Fruit fly (Drosophila melanogaster): ENCODE measurements around the gene SF1.

Gene SF1

dm6 chr3R:17550827-17551468 is 10.7 kb downstream of the SF1 start (continued):
- peak; percentile 64 for TF ChIP-seq Blimp-1 (GFP tag; optimal IDR thresholded peaks at IDR 0.05)
- TF ChIP-seq Hsf (GFP tag; optimal IDR thresholded peaks at IDR 0.05) = peak; percentile 44
- TF ChIP-seq CG12744 (GFP tag; optimal IDR thresholded peaks at IDR 0.05) = peak; percentile 15
- no peak for TF ChIP-seq HLH4C (GFP tag; IDR thresholded peaks at IDR 0.05; ENCODE audit: partially characterized antibody)
- TF ChIP-seq HHEX (GFP tag; optimal IDR thresholded peaks at IDR 0.05) = no peak
- no peak for TF ChIP-seq Doc2 (GFP tag; IDR thresholded peaks at IDR 0.05)
- no peak for TF ChIP-seq btn (GFP tag; optimal IDR thresholded peaks at IDR 0.05)
- TF ChIP-seq TFAM (GFP tag; optimal IDR thresholded peaks at IDR 0.05) = no peak
- no peak for TF ChIP-seq ash1 (GFP tag; optimal IDR thresholded peaks at IDR 0.05)
- no peak for TF ChIP-seq CG15073 (GFP tag; optimal IDR thresholded peaks at IDR 0.05)
- TF ChIP-seq cg (GFP tag; optimal IDR thresholded peaks at IDR 0.05) = no peak
- TF ChIP-seq CG10565 (GFP tag; optimal IDR thresholded peaks at IDR 0.05) = peak; percentile 33
- no peak for TF ChIP-seq nerfin-2 (GFP tag; IDR thresholded peaks at IDR 0.05; ENCODE audit: partially characterized antibody)
- TF ChIP-seq CG9215 (GFP tag; IDR thresholded peaks at IDR 0.05) = no peak
- TF ChIP-seq croc (GFP tag; conservative IDR thresholded peaks at IDR 0.05) = no peak; the same call in 2 of the 3 replicates
- peak; percentile 45 for TF ChIP-seq nerfin-1 (tag; optimal IDR thresholded peaks at IDR 0.05)
- no peak for TF ChIP-seq Ada2b (GFP tag; IDR thresholded peaks at IDR 0.05)
- peak; percentile 41; the same call in 1 of the 2 replicates for TF ChIP-seq CG6689 (GFP tag; IDR thresholded peaks at IDR 0.05)
- TF ChIP-seq dmrt99B (tag; optimal IDR thresholded peaks at IDR 0.05) = peak; percentile 67
- TF ChIP-seq slp2 (GFP tag; optimal IDR thresholded peaks at IDR 0.05) = peak; percentile 35
- TF ChIP-seq CG11560 (tag; IDR thresholded peaks at IDR 0.05) = no peak
- no peak for TF ChIP-seq C15 (GFP tag; IDR thresholded peaks at IDR 0.05)
- peak; percentile 61 for TF ChIP-seq CG17361 (GFP tag; IDR thresholded peaks at IDR 0.05)
- TF ChIP-seq CG9437 (GFP tag; optimal IDR thresholded peaks at IDR 0.05) = no peak
- TF ChIP-seq CG34376 (GFP tag; optimal IDR thresholded peaks at IDR 0.05) = no peak
- TF ChIP-seq corto (GFP tag; optimal IDR thresholded peaks at IDR 0.05) = no peak
- no peak for TF ChIP-seq repo (GFP tag; optimal IDR thresholded peaks at IDR 0.05)
- TF ChIP-seq jumu (GFP tag; optimal IDR thresholded peaks at IDR 0.05) = peak; percentile 7
- no peak for TF ChIP-seq CG12942 (GFP tag; optimal IDR thresholded peaks at IDR 0.05)
- TF ChIP-seq pfk (GFP tag; optimal IDR thresholded peaks at IDR 0.05) = no peak
- peak; percentile 40 for TF ChIP-seq CG6813 (GFP tag; optimal IDR thresholded peaks at IDR 0.05)
- peak; percentile 21 for TF ChIP-seq ind (GFP tag; optimal IDR thresholded peaks at IDR 0.05)
- no peak for TF ChIP-seq pan (optimal IDR thresholded peaks at IDR 0.05)
- peak in 1 of 2 experiments; percentile 17 for TF ChIP-seq pan (GFP tag; optimal IDR thresholded peaks at IDR 0.05 in 1 of 2, IDR thresholded peaks at IDR 0.05 in 1 of 2)
- no peak for TF ChIP-seq chinmo (GFP tag; IDR thresholded peaks at IDR 0.05; ENCODE audit: partially characterized antibody)
- peak; percentile 53 for TF ChIP-seq CG18599 (GFP tag; optimal IDR thresholded peaks at IDR 0.05)
- TF ChIP-seq kni (GFP tag; optimal IDR thresholded peaks at IDR 0.05) = no peak
- TF ChIP-seq CG2116 (GFP tag; optimal IDR thresholded peaks at IDR 0.05) = peak; percentile 20
- peak; percentile 50 for TF ChIP-seq CG4424 (GFP tag; optimal IDR thresholded peaks at IDR 0.05)
- TF ChIP-seq Atf3 (GFP tag; optimal IDR thresholded peaks at IDR 0.05) = peak; percentile 15

dm6 chr3R:17557487-17557886 is 17.3 kb downstream of the SF1 start:
- TF ChIP-seq seq (GFP tag; IDR thresholded peaks at IDR 0.05) (peak; percentile 60; the same call in 1 of the 2 replicates), Hmx (GFP tag; optimal IDR thresholded peaks at IDR 0.05) (no peak), CG13123 (GFP tag; optimal IDR thresholded peaks at IDR 0.05) (no peak), ERR (GFP tag; optimal IDR thresholded peaks at IDR 0.05) (no peak), Antp (GFP tag; optimal IDR thresholded peaks at IDR 0.05) (no peak), gce (GFP tag; IDR thresholded peaks at IDR 0.05) (no peak), CG13624 (GFP tag; optimal IDR thresholded peaks at IDR 0.05) (no peak), Sox100B (GFP tag; optimal IDR thresholded peaks at IDR 0.05) (no peak), Trl (optimal IDR thresholded peaks at IDR 0.05) (peak; percentile 85 to 86), Trl (GFP tag; optimal IDR thresholded peaks at IDR 0.05) (no peak), fru (optimal IDR thresholded peaks at IDR 0.05) (no peak), da (GFP tag; optimal IDR thresholded peaks at IDR 0.05) (no peak), lilli (GFP tag; optimal IDR thresholded peaks at IDR 0.05) (no peak), yki (optimal IDR thresholded peaks at IDR 0.05) (peak; percentile 74), CG2116 (GFP tag; optimal IDR thresholded peaks at IDR 0.05) (no peak)
